Fruit fly (Drosophila melanogaster) whole organism, embryonic: ENCODE results near the gene CG31064.

ENCODE experiments used
- Bteb2 ChIP-seq: fragments of 200-800 bp; sonication (Bioruptor generic); optimal IDR thresholded peaks from 2 replicates; lab custom pipeline; 2016; ENCODE audit warnings: missing biosample characterization, missing genetic modification characterization
- CG10654 ChIP-seq: fragments of 200-800 bp; sonication (Bioruptor generic); optimal IDR thresholded peaks from 2 replicates; lab custom pipeline; 2016; ENCODE audit warnings: missing biosample characterization, missing genetic modification characterization
- CG11247 ChIP-seq: fragments of 200-800 bp; sonication (Bioruptor generic); IDR thresholded peaks from 2 replicates; pipeline ENCODE4 v1.3.6; 2022; ENCODE audit warnings: missing biosample characterization, missing genetic modification characterization
- CG11504 ChIP-seq: fragments of 200-800 bp; sonication (Bioruptor generic); optimal IDR thresholded peaks from 3 replicates; lab custom pipeline; 2019; ENCODE audit warnings: missing biosample characterization, mild to moderate bottlenecking, missing genetic modification characterization, moderate library complexity
- CG15479 ChIP-seq: fragments of 200-800 bp; sonication (Bioruptor generic); optimal IDR thresholded peaks from 3 replicates; lab custom pipeline; 2019; ENCODE audit warnings: missing biosample characterization, mild to moderate bottlenecking, missing genetic modification characterization, moderate library complexity
- CG16779 ChIP-seq: fragments of 200-800 bp; sonication (Bioruptor generic); IDR thresholded peaks from 2 replicates; pipeline ENCODE4 v1.3.6; 2022; ENCODE audit warnings: missing biosample characterization, missing genetic modification characterization
- CG17568 ChIP-seq: fragments of 200-800 bp; sonication (Bioruptor generic); optimal IDR thresholded peaks from 2 replicates; lab custom pipeline; 2018; ENCODE audit warnings: missing biosample characterization, mild to moderate bottlenecking, missing genetic modification characterization, moderate library complexity
- CG2678 ChIP-seq: fragments of 200-800 bp; sonication (Bioruptor generic); optimal IDR thresholded peaks from 3 replicates; lab custom pipeline; 2019; ENCODE audit warnings: missing biosample characterization, mild to moderate bottlenecking, missing genetic modification characterization, moderate library complexity
- CG31388 ChIP-seq: fragments of 200-800 bp; sonication (Bioruptor generic); optimal IDR thresholded peaks from 2 replicates; lab custom pipeline; 2016; ENCODE audit warnings: missing biosample characterization, missing genetic modification characterization
- CG31441 ChIP-seq: fragments of 200-800 bp; sonication (Bioruptor generic); IDR thresholded peaks from 2 replicates; pipeline ENCODE4 v1.3.6; 2022; ENCODE audit warnings: missing biosample characterization, missing genetic modification characterization
- CG3163 ChIP-seq: fragments of 200-800 bp; sonication (Bioruptor generic); optimal IDR thresholded peaks from 3 replicates; lab custom pipeline; 2016; ENCODE audit warnings: missing biosample characterization, missing genetic modification characterization
- CG6654 ChIP-seq: fragments of 200-800 bp; sonication (Bioruptor generic); optimal IDR thresholded peaks from 2 replicates; lab custom pipeline; 2017; ENCODE audit warnings: missing biosample characterization, mild to moderate bottlenecking, missing genetic modification characterization
- CG6854 ChIP-seq: fragments of 200-800 bp; sonication (Bioruptor generic); optimal IDR thresholded peaks from 3 replicates; lab custom pipeline; 2017; ENCODE audit warnings: missing biosample characterization, mild to moderate bottlenecking, missing genetic modification characterization
- CG7357 ChIP-seq: fragments of 200-800 bp; sonication (Bioruptor generic); IDR thresholded peaks from 3 replicates; pipeline ENCODE4 v1.3.6; 2022; ENCODE audit warnings: missing biosample characterization, missing genetic modification characterization
- CG8944 ChIP-seq: fragments of 200-800 bp; sonication (Bioruptor generic); optimal IDR thresholded peaks from 3 replicates; lab custom pipeline; 2016; ENCODE audit warnings: missing biosample characterization, missing genetic modification characterization
- CG9437 ChIP-seq: fragments of 200-800 bp; sonication (Bioruptor generic); optimal IDR thresholded peaks from 2 replicates; lab custom pipeline; 2018; ENCODE audit warnings: missing biosample characterization, mild to moderate bottlenecking, missing genetic modification characterization
- CG9797 ChIP-seq: fragments of 200-800 bp; sonication (Bioruptor generic); optimal IDR thresholded peaks from 3 replicates; lab custom pipeline; 2018; ENCODE audit warnings: missing biosample characterization, mild to moderate bottlenecking, missing genetic modification characterization
- Deaf1 ChIP-seq: fragments of 200-800 bp; optimal IDR thresholded peaks from 3 replicates; lab custom pipeline; 2019; ENCODE audit warnings: missing biosample characterization, mild to moderate bottlenecking, missing genetic modification characterization, moderate library complexity
- Dp ChIP-seq: fragments of 200-800 bp; sonication (Bioruptor generic); optimal IDR thresholded peaks from 2 replicates; lab custom pipeline; 2018; ENCODE audit warnings: missing biosample characterization, mild to moderate bottlenecking, missing genetic modification characterization, moderate library complexity
- Elba2 ChIP-seq: fragments of 200-800 bp; sonication (Bioruptor generic); optimal IDR thresholded peaks from 3 replicates; lab custom pipeline; 2016; ENCODE audit warnings: missing biosample characterization, missing genetic modification characterization
- Fer2 ChIP-seq: fragments of 200-800 bp; sonication (Bioruptor generic); optimal IDR thresholded peaks from 2 replicates; lab custom pipeline; 2018; ENCODE audit warnings: missing biosample characterization, mild to moderate bottlenecking, missing genetic modification characterization, moderate library complexity
- HLHmδ ChIP-seq: fragments of 200-800 bp; sonication (Bioruptor generic); optimal IDR thresholded peaks from 2 replicates; lab custom pipeline; 2018; ENCODE audit warnings: missing biosample characterization, mild to moderate bottlenecking, missing genetic modification characterization, moderate library complexity
- Hr39 ChIP-seq: fragments of >200 bp; optimal IDR thresholded peaks from 2 replicates; lab custom pipeline; 2017
- Mad ChIP-seq: fragments of 200-800 bp; sonication (Bioruptor generic); optimal IDR thresholded peaks from 2 replicates; lab custom pipeline; 2016; ENCODE audit warnings: missing biosample characterization, missing genetic modification characterization
- Max ChIP-seq: fragments of 200-800 bp; sonication (Bioruptor generic); optimal IDR thresholded peaks from 2 replicates; lab custom pipeline; 2016; ENCODE audit warnings: missing biosample characterization, mild to moderate bottlenecking, missing genetic modification characterization
- Mes4 ChIP-seq: fragments of 200-800 bp; sonication (Bioruptor generic); optimal IDR thresholded peaks from 2 replicates; lab custom pipeline; 2016; ENCODE audit warnings: missing biosample characterization, missing genetic modification characterization
- Nf-YB ChIP-seq: fragments of 200-800 bp; sonication (Bioruptor generic); optimal IDR thresholded peaks from 3 replicates; lab custom pipeline; 2019; ENCODE audit warnings: missing biosample characterization, mild to moderate bottlenecking, missing genetic modification characterization, moderate library complexity
- Nf-YC ChIP-seq: fragments of 200-800 bp; optimal IDR thresholded peaks from 3 replicates; lab custom pipeline; 2019; ENCODE audit warnings: missing biosample characterization, mild to moderate bottlenecking, missing genetic modification characterization, moderate library complexity
- Trl ChIP-seq, 3 experiments: fragments of >200 bp in 2 of 3; fragments of 200-800 bp in 1 of 3; sonication (Bioruptor generic) in 1 of 3; optimal IDR thresholded peaks; 2 replicates in 1 of 3; 3 replicates in 2 of 3; lab custom pipeline; 2016 to 2017; ENCODE audit warnings: missing biosample characterization in 1 of 3, missing genetic modification characterization in 1 of 3
- chinmo ChIP-seq: fragments of 200-800 bp; sonication (Bioruptor generic); IDR thresholded peaks from 4 replicates; pipeline ENCODE4 v1.3.6; 2022; ENCODE audit warnings: missing biosample characterization, missing genetic modification characterization; ENCODE audit not compliant: partially characterized antibody
- jing ChIP-seq: fragments of 200-800 bp; sonication (Bioruptor generic); optimal IDR thresholded peaks from 2 replicates; lab custom pipeline; 2018; ENCODE audit warnings: missing biosample characterization, mild to moderate bottlenecking, missing genetic modification characterization
- kah ChIP-seq: fragments of 200-800 bp; sonication (Bioruptor generic); optimal IDR thresholded peaks from 2 replicates; lab custom pipeline; 2018; ENCODE audit warnings: missing biosample characterization, mild to moderate bottlenecking, missing genetic modification characterization
- lbe ChIP-seq: fragments of 200-800 bp; sonication (Bioruptor generic); optimal IDR thresholded peaks from 2 replicates; lab custom pipeline; 2016; ENCODE audit warnings: missing biosample characterization, mild to moderate bottlenecking, missing genetic modification characterization
- onecut ChIP-seq: fragments of 200-800 bp; sonication (Bioruptor generic); IDR thresholded peaks from 2 replicates; pipeline ENCODE4 v1.3.6; 2022; ENCODE audit warnings: missing biosample characterization, missing genetic modification characterization
- ranshi ChIP-seq: fragments of 200-800 bp; sonication (Bioruptor generic); IDR thresholded peaks from 2 replicates; pipeline ENCODE4 v1.3.6; 2022; ENCODE audit warnings: missing biosample characterization, missing genetic modification characterization
- slbo ChIP-seq: fragments of 200-800 bp; sonication (Bioruptor generic); IDR thresholded peaks from 2 replicates; pipeline ENCODE4 v1.3.6; 2022; ENCODE audit warnings: missing biosample characterization, missing genetic modification characterization
- sna ChIP-seq: fragments of 200-800 bp; sonication (Bioruptor generic); IDR thresholded peaks from 2 replicates; pipeline ENCODE4 v1.3.6; 2022; ENCODE audit warnings: missing biosample characterization, missing genetic modification characterization; ENCODE audit not compliant: partially characterized antibody
- ssp ChIP-seq: fragments of 200-800 bp; sonication (Bioruptor generic); IDR thresholded peaks from 2 replicates; pipeline ENCODE4 v1.3.6; 2022; ENCODE audit warnings: missing biosample characterization, missing genetic modification characterization
- toy ChIP-seq: fragments of 200-800 bp; sonication (Bioruptor generic); IDR thresholded peaks from 2 replicates; pipeline ENCODE4 v1.3.6; 2022; ENCODE audit warnings: missing biosample characterization, missing genetic modification characterization
- usp ChIP-seq: fragments of >200 bp; optimal IDR thresholded peaks from 2 replicates; lab custom pipeline; 2017; ENCODE audit warnings: missing biosample characterization, missing genetic modification characterization
- vnd ChIP-seq: fragments of 200-800 bp; sonication (Bioruptor generic); IDR thresholded peaks from 3 replicates; pipeline ENCODE4 v1.3.6; 2022; ENCODE audit warnings: missing biosample characterization, missing genetic modification characterization; ENCODE audit not compliant: partially characterized antibody

The CG31064 gene

dm6 chr3R:27223012-27223411 lies 15.9 kb downstream of the CG31064 start:
- TF ChIP-seq CG31388 (no peak), CG8944 (GFP tag; lab: Kevin White, UChicago) (no peak), CG31441 (no peak), CG3163 (GFP tag; lab: Kevin White, UChicago) (peak; percentile 88), CG10654 (GFP tag; lab: Kevin White, UChicago) (no peak), CG11504 (tag; lab: Kevin White, UChicago) (no peak), lbe (GFP tag; lab: Kevin White, UChicago) (no peak), CG7357 (no peak), CG16779 (GFP tag; lab: Robert Waterston, UW) (no peak), Nf-YB (GFP tag; lab: Kevin White, UChicago) (peak; percentile 60), Fer2 (tag; lab: Kevin White, UChicago) (no peak), jing (GFP tag; lab: Kevin White, UChicago) (no peak), Elba2 (no peak), ssp (GFP tag; lab: Robert Waterston, UW) (no peak), Trl (optimal IDR thresholded peaks at IDR 0.05; lab: Kevin White, UChicago) (peak; percentile 49 to 60), Trl (GFP tag; optimal IDR thresholded peaks at IDR 0.05; lab: Kevin White, UChicago) (no peak), sna (GFP tag; lab: Robert Waterston, UW) (no peak), CG6654 (GFP tag; lab: Kevin White, UChicago) (peak; percentile 65), Mes4 (GFP tag; lab: Kevin White, UChicago) (no peak), Max (GFP tag; lab: Kevin White, UChicago) (no peak), onecut (GFP tag; lab: Robert Waterston, UW) (no peak), HLHmδ (no peak), ranshi (GFP tag; lab: Robert Waterston, UW) (no peak), slbo (GFP tag; lab: Robert Waterston, UW) (no peak), Bteb2 (no peak), CG17568 (no peak), CG9797 (GFP tag; lab: Kevin White, UChicago) (no peak), CG2678 (tag; lab: Kevin White, UChicago) (no peak), toy (GFP tag; lab: Robert Waterston, UW) (no peak), CG15479 (no peak), CG9437 (GFP tag; lab: Kevin White, UChicago) (no peak), CG6854 (GFP tag; lab: Kevin White, UChicago) (no peak), Nf-YC (peak; percentile 69), Mad (GFP tag; lab: Kevin White, UChicago) (no peak), chinmo (GFP tag; lab: Robert Waterston, UW) (0 out of 4 replicates have a peak, but pooled peaks have one; percentile 19), Hr39 (lab: Kevin White, UChicago) (no peak), Deaf1 (tag; lab: Kevin White, UChicago) (peak; percentile 19), vnd (GFP tag; lab: Robert Waterston, UW) (no peak), Dp (GFP tag; lab: Kevin White, UChicago) (no peak), usp (no peak), kah (no peak), CG11247 (GFP tag; lab: Robert Waterston, UW) (no peak)
- TF ChIP-seq, all 482 proteins: peak for 7
